Worm (Caenorhabditis elegans): ENCODE results near the gene K05G3.1.

K05G3.1 gene

ce11 chrX:16527815-16528214 is 26.7 kb downstream of the K05G3.1 start:
- no peak for TF ChIP-seq peb-1 (tag; optimal IDR thresholded peaks at IDR 0.05)
- no peak for TF ChIP-seq skn-1 (tag; optimal IDR thresholded peaks at IDR 0.05)
- no peak for TF ChIP-seq nhr-21 (tag; optimal IDR thresholded peaks at IDR 0.05)
- TF ChIP-seq nhr-11 (tag; optimal IDR thresholded peaks at IDR 0.05), result no peak
- no peak for TF ChIP-seq ceh-82 (tag; optimal IDR thresholded peaks at IDR 0.05)
- no peak for TF ChIP-seq ztf-4 (tag; optimal IDR thresholded peaks at IDR 0.05)
- no peak for TF ChIP-seq lsy-2 (tag; optimal IDR thresholded peaks at IDR 0.05)
- TF ChIP-seq nhr-77 (tag; optimal IDR thresholded peaks at IDR 0.05), result no peak
- TF ChIP-seq unc-39 (tag; optimal IDR thresholded peaks at IDR 0.05), result no peak
- no peak for TF ChIP-seq nhr-12 (tag; optimal IDR thresholded peaks at IDR 0.05)
- TF ChIP-seq unc-62 (GFP tag; optimal IDR thresholded peaks at IDR 0.05), result no peak
- no peak for TF ChIP-seq mab-5 (tag; optimal IDR thresholded peaks at IDR 0.05)
- TF ChIP-seq crh-2 (tag; optimal IDR thresholded peaks at IDR 0.05), result no peak
- TF ChIP-seq nhr-23 (tag; optimal IDR thresholded peaks at IDR 0.05), result no peak
- no peak for TF ChIP-seq ama-1 (optimal IDR thresholded peaks at IDR 0.05)
- TF ChIP-seq nhr-6 (tag; optimal IDR thresholded peaks at IDR 0.05), result no peak

- TF ChIP-seq blmp-1 (tag; optimal IDR thresholded peaks at IDR 0.05; ENCODE audit: insufficient read depth) (peak; percentile 49), ceh-82 (tag; optimal IDR thresholded peaks at IDR 0.05) (no peak)
Observed at ce11 chrX:16529937-16530336, 28.8 kb downstream of the K05G3.1 start.

ce11 chrX:16530455-16530854 is 29.3 kb downstream of the K05G3.1 start:
- TF ChIP-seq ztf-1 (GFP tag; conservative IDR thresholded peaks at IDR 0.05), result no peak
- TF ChIP-seq ztf-11 (tag; optimal IDR thresholded peaks at IDR 0.05), result no peak
- no peak for TF ChIP-seq ZK546.5 (tag; optimal IDR thresholded peaks at IDR 0.05)
- TF ChIP-seq ztf-4 (tag; optimal IDR thresholded peaks at IDR 0.05), result no peak
- TF ChIP-seq sma-9 (GFP tag; optimal IDR thresholded peaks at IDR 0.05), result no peak
- TF ChIP-seq sma-9 (tag; optimal IDR thresholded peaks at IDR 0.05), result no peak
- no peak for TF ChIP-seq gmeb-1 (tag; optimal IDR thresholded peaks at IDR 0.05)
- TF ChIP-seq elt-3 (tag; optimal IDR thresholded peaks at IDR 0.05), result no peak
- no peak for TF ChIP-seq F13H6.1 (tag; optimal IDR thresholded peaks at IDR 0.05)
- no peak for TF ChIP-seq zag-1 (tag; optimal IDR thresholded peaks at IDR 0.05)
- TF ChIP-seq lin-39 (tag; optimal IDR thresholded peaks at IDR 0.05), result no peak

- TF ChIP-seq ceh-16 (tag; optimal IDR thresholded peaks at IDR 0.05) (no peak), sem-4 (tag; optimal IDR thresholded peaks at IDR 0.05) (no peak), nhr-10 (tag; optimal IDR thresholded peaks at IDR 0.05) (no peak), mdl-1 (tag; optimal IDR thresholded peaks at IDR 0.05) (no peak), sma-9 (GFP tag; optimal IDR thresholded peaks at IDR 0.05) (no peak), sma-9 (tag; optimal IDR thresholded peaks at IDR 0.05) (no peak), egl-27 (tag; optimal IDR thresholded peaks at IDR 0.05) (no peak), nhr-21 (tag; optimal IDR thresholded peaks at IDR 0.05) (no peak), F13H6.1 (tag; optimal IDR thresholded peaks at IDR 0.05) (no peak), elt-1 (tag; optimal IDR thresholded peaks at IDR 0.05) (no peak), fos-1 (tag; optimal IDR thresholded peaks at IDR 0.05) (no peak), ceh-82 (tag; optimal IDR thresholded peaks at IDR 0.05) (no peak), lin-11 (tag; optimal IDR thresholded peaks at IDR 0.05) (no peak), lsy-2 (tag; optimal IDR thresholded peaks at IDR 0.05) (no peak), nhr-6 (tag; optimal IDR thresholded peaks at IDR 0.05) (no peak), nhr-77 (tag; optimal IDR thresholded peaks at IDR 0.05) (no peak), lin-13 (GFP tag; optimal IDR thresholded peaks at IDR 0.05) (no peak), nhr-12 (tag; optimal IDR thresholded peaks at IDR 0.05) (no peak), crh-2 (tag; optimal IDR thresholded peaks at IDR 0.05) (no peak), ama-1 (optimal IDR thresholded peaks at IDR 0.05) (no peak)
Observed at ce11 chrX:16532513-16532912, 31.4 kb downstream of the K05G3.1 start.

- TF ChIP-seq lin-39 (tag; optimal IDR thresholded peaks at IDR 0.05) (no peak), blmp-1 (tag; optimal IDR thresholded peaks at IDR 0.05; ENCODE audit: insufficient read depth) (peak; percentile 74)
Observed at ce11 chrX:16533860-16534259, 32.7 kb downstream of the K05G3.1 start.
